Worm (Caenorhabditis elegans) whole organism, L2 larva: ENCODE measurements around the gene tub-1.

ENCODE experiments used
- C34F6.9 ChIP-seq: fragments of 150-350 bp; optimal IDR thresholded peaks from 2 replicates; lab custom pipeline; 2014; ENCODE audit warnings: missing biosample characterization, missing genetic modification characterization
- F13H6.1 ChIP-seq: sonication (generic microtip); optimal IDR thresholded peaks from 2 replicates; lab custom pipeline; 2016; ENCODE audit warnings: missing genetic modification characterization, missing compliant biosample characterization
- R02D3.7 ChIP-seq: fragments of 150-350 bp; optimal IDR thresholded peaks from 2 replicates; lab custom pipeline; 2014; ENCODE audit warnings: missing biosample characterization, missing genetic modification characterization
- Y55F3AM.14 ChIP-seq: fragments of 200-800 bp; sonication (Bioruptor generic); optimal IDR thresholded peaks from 2 replicates; lab custom pipeline; 2018; ENCODE audit warnings: mild to moderate bottlenecking, missing genetic modification characterization, missing compliant biosample characterization
- ZK546.5 ChIP-seq: sonication (generic microtip); optimal IDR thresholded peaks from 2 replicates; lab custom pipeline; 2017; ENCODE audit warnings: missing biosample characterization, missing genetic modification characterization
- ama-1 ChIP-seq: fragments of 150-350 bp; optimal IDR thresholded peaks from 2 replicates; lab custom pipeline; 2018; ENCODE audit warnings: inconsistent platforms
- blmp-1 ChIP-seq: sonication (generic microtip); optimal IDR thresholded peaks from 2 replicates; lab custom pipeline; 2017; ENCODE audit warnings: missing genetic modification characterization, mild to moderate bottlenecking, missing compliant biosample characterization, antibody characterized with exemption, moderate library complexity; ENCODE audit not compliant: insufficient read depth
- ceh-16 ChIP-seq: fragments of 150-350 bp; optimal IDR thresholded peaks from 2 replicates; lab custom pipeline; 2014; ENCODE audit warnings: missing biosample characterization, missing genetic modification characterization
- ceh-82 ChIP-seq: fragments of 150-350 bp; optimal IDR thresholded peaks from 2 replicates; lab custom pipeline; 2014; ENCODE audit warnings: missing biosample characterization, missing genetic modification characterization
- egl-27 ChIP-seq: sonication (generic microtip); optimal IDR thresholded peaks from 3 replicates; lab custom pipeline; 2017; ENCODE audit warnings: missing biosample characterization, missing genetic modification reagents, missing genetic modification characterization
- fos-1 ChIP-seq: fragments of 150-350 bp; optimal IDR thresholded peaks from 2 replicates; lab custom pipeline; 2014; ENCODE audit warnings: missing biosample characterization, missing genetic modification characterization
- gmeb-1 ChIP-seq: fragments of 150-350 bp; optimal IDR thresholded peaks from 2 replicates; lab custom pipeline; 2014; ENCODE audit warnings: missing biosample characterization, missing genetic modification characterization
- lin-11 ChIP-seq: fragments of 150-350 bp; sonication (generic microtip); optimal IDR thresholded peaks from 2 replicates; lab custom pipeline; 2014; ENCODE audit warnings: missing biosample characterization, missing genetic modification characterization, inconsistent platforms, mixed read lengths
- lin-13 ChIP-seq: fragments of 150-350 bp; optimal IDR thresholded peaks from 2 replicates; lab custom pipeline; 2014; ENCODE audit warnings: missing biosample characterization, missing genetic modification reagents, missing genetic modification characterization
- mbf-1 ChIP-seq: sonication (generic microtip); optimal IDR thresholded peaks from 2 replicates; lab custom pipeline; 2017; ENCODE audit warnings: missing biosample characterization, missing genetic modification characterization
- mdl-1 ChIP-seq, 2 experiments: fragments of 150-350 bp in 1 of 2; sonication (generic microtip) in 1 of 2; optimal IDR thresholded peaks; 2 replicates each; lab custom pipeline; 2017; ENCODE audit warnings: missing biosample characterization in 2 of 2, missing genetic modification characterization in 2 of 2
- nhr-10 ChIP-seq: sonication (generic microtip); optimal IDR thresholded peaks from 2 replicates; lab custom pipeline; 2017; ENCODE audit warnings: missing biosample characterization, missing genetic modification characterization
- nhr-11 ChIP-seq: fragments of 150-350 bp; optimal IDR thresholded peaks from 2 replicates; lab custom pipeline; 2014; ENCODE audit warnings: missing biosample characterization, missing genetic modification characterization
- nhr-12 ChIP-seq: fragments of 150-350 bp; optimal IDR thresholded peaks from 2 replicates; lab custom pipeline; 2014; ENCODE audit warnings: missing biosample characterization, missing genetic modification characterization
- nhr-129 ChIP-seq: fragments of 150-350 bp; optimal IDR thresholded peaks from 2 replicates; lab custom pipeline; 2014; ENCODE audit warnings: missing biosample characterization, missing genetic modification characterization
- nhr-23 ChIP-seq: fragments of 150-350 bp; optimal IDR thresholded peaks from 2 replicates; lab custom pipeline; 2014; ENCODE audit warnings: missing biosample characterization, missing genetic modification reagents, missing genetic modification characterization
- nhr-237 ChIP-seq: fragments of 150-350 bp; optimal IDR thresholded peaks from 2 replicates; lab custom pipeline; 2014; ENCODE audit warnings: missing biosample characterization, missing genetic modification characterization
- nhr-25 ChIP-seq: fragments of 150-350 bp; sonication (generic microtip); optimal IDR thresholded peaks from 3 replicates; lab custom pipeline; 2014; ENCODE audit warnings: missing biosample characterization, missing genetic modification characterization
- nhr-6 ChIP-seq: fragments of 150-350 bp; optimal IDR thresholded peaks from 2 replicates; lab custom pipeline; 2014; ENCODE audit warnings: missing biosample characterization, missing genetic modification characterization
- peb-1 ChIP-seq: fragments of 150-350 bp; optimal IDR thresholded peaks from 2 replicates; lab custom pipeline; 2014; ENCODE audit warnings: missing biosample characterization, missing genetic modification characterization
- sem-4 ChIP-seq: fragments of 150-350 bp; optimal IDR thresholded peaks from 2 replicates; lab custom pipeline; 2014; ENCODE audit warnings: missing biosample characterization, missing genetic modification reagents, missing genetic modification characterization
- sma-3 ChIP-seq: sonication (generic microtip); optimal IDR thresholded peaks from 2 replicates; lab custom pipeline; 2016; ENCODE audit warnings: missing genetic modification reagents, missing genetic modification characterization, missing compliant biosample characterization
- sma-9 ChIP-seq, 2 experiments: fragments of 150-350 bp in 1 of 2; sonication (generic microtip) in 1 of 2; optimal IDR thresholded peaks; 2 replicates each; lab custom pipeline; 2014 to 2016; ENCODE audit warnings: missing genetic modification characterization in 2 of 2, mild to moderate bottlenecking in 1 of 2, missing biosample characterization in 1 of 2, missing compliant biosample characterization in 1 of 2, missing genetic modification reagents in 1 of 2, moderate library complexity in 1 of 2
- snpc-4 ChIP-seq: fragments of 150-350 bp; optimal IDR thresholded peaks from 2 replicates; lab custom pipeline; 2014; ENCODE audit warnings: missing biosample characterization, missing genetic modification characterization
- unc-39 ChIP-seq: fragments of 150-350 bp; optimal IDR thresholded peaks from 2 replicates; lab custom pipeline; 2014; ENCODE audit warnings: missing biosample characterization, missing genetic modification characterization
- unc-55 ChIP-seq: fragments of 150-350 bp; sonication (generic microtip); optimal IDR thresholded peaks from 3 replicates; lab custom pipeline; 2014; ENCODE audit warnings: missing biosample characterization, missing genetic modification reagents, missing genetic modification characterization
- unc-62 ChIP-seq: fragments of 150-350 bp; optimal IDR thresholded peaks from 2 replicates; lab custom pipeline; 2014; ENCODE audit warnings: missing biosample characterization, missing genetic modification reagents, missing genetic modification characterization
- ztf-1 ChIP-seq: fragments of 200-800 bp; sonication (Bioruptor generic); conservative IDR thresholded peaks from 2 replicates; pipeline ENCODE4 v1.3.6; 2022; ENCODE audit warnings: missing genetic modification characterization, missing compliant biosample characterization
- ztf-11 ChIP-seq: sonication (generic microtip); optimal IDR thresholded peaks from 2 replicates; lab custom pipeline; 2017; ENCODE audit warnings: missing biosample characterization, missing genetic modification characterization
- ztf-4 ChIP-seq: fragments of 150-350 bp; optimal IDR thresholded peaks from 2 replicates; lab custom pipeline; 2014; ENCODE audit warnings: missing biosample characterization, missing genetic modification characterization

Gene tub-1

ce11 chrII:8177095-8177494, 20.4 kb upstream of the tub-1 start, which contains the start of gene acr-14:
Gene acr-14, minus strand, starts transcription at chrII:8177195.
- no peak for TF ChIP-seq ceh-82 (tag; lab: Kevin White, UChicago)
- TF ChIP-seq unc-62 (GFP tag; lab: Kevin White, UChicago): no peak
- no peak for TF ChIP-seq ceh-16 (tag; lab: Kevin White, UChicago)
- no peak for TF ChIP-seq ama-1 (lab: Kevin White, UChicago)
- no peak for TF ChIP-seq ZK546.5 (tag; lab: Kevin White, UChicago)
- no peak for TF ChIP-seq egl-27 (tag; lab: Kevin White, UChicago)
- TF ChIP-seq C34F6.9 (tag; lab: Kevin White, UChicago): no peak
- TF ChIP-seq nhr-11 (tag; lab: Kevin White, UChicago): no peak
- no peak for TF ChIP-seq peb-1 (tag; lab: Kevin White, UChicago)
- no peak for TF ChIP-seq ztf-4 (tag; lab: Kevin White, UChicago)
- TF ChIP-seq snpc-4 (tag; lab: Kevin White, UChicago): no peak
- no peak for TF ChIP-seq sem-4 (tag; lab: Kevin White, UChicago)

ce11 chrII:8174148-8174547, 17.4 kb upstream of the tub-1 start:
- TF ChIP-seq lin-11 (tag; lab: Kevin White, UChicago): no peak
- TF ChIP-seq unc-62 (GFP tag; lab: Kevin White, UChicago): no peak
- no peak for TF ChIP-seq ceh-82 (tag; lab: Kevin White, UChicago)
- no peak for TF ChIP-seq sma-3
- no peak for TF ChIP-seq blmp-1 (tag; lab: Kevin White, UChicago)
- no peak for TF ChIP-seq C34F6.9 (tag; lab: Kevin White, UChicago)
- TF ChIP-seq unc-39 (tag; lab: Kevin White, UChicago): no peak
- TF ChIP-seq nhr-23 (tag; lab: Kevin White, UChicago): no peak
- TF ChIP-seq nhr-11 (tag; lab: Kevin White, UChicago): no peak
- TF ChIP-seq mbf-1 (tag; lab: Kevin White, UChicago): no peak
- TF ChIP-seq, all 48 proteins: peak for 0

- TF ChIP-seq ceh-16 (tag; lab: Kevin White, UChicago): no peak
- TF ChIP-seq nhr-129: no peak
- TF ChIP-seq mbf-1 (tag; lab: Kevin White, UChicago): no peak
- no peak for TF ChIP-seq nhr-237 (tag; lab: Kevin White, UChicago)
- TF ChIP-seq nhr-6 (tag; lab: Kevin White, UChicago): no peak
- no peak for TF ChIP-seq fos-1 (tag; lab: Kevin White, UChicago)
- no peak for TF ChIP-seq unc-39 (tag; lab: Kevin White, UChicago)
- no peak for TF ChIP-seq Y55F3AM.14 (GFP tag; lab: Kevin White, UChicago)
- no peak for TF ChIP-seq gmeb-1 (tag; lab: Kevin White, UChicago)
- no peak for TF ChIP-seq nhr-10
- no peak for TF ChIP-seq sma-9 (GFP tag; optimal IDR thresholded peaks at IDR 0.05; lab: Kevin White, UChicago)
- no peak for TF ChIP-seq sma-9 (tag; optimal IDR thresholded peaks at IDR 0.05; lab: Kevin White, UChicago)
- no peak for TF ChIP-seq R02D3.7
- TF ChIP-seq F13H6.1 (tag; lab: Kevin White, UChicago): no peak
- no peak for TF ChIP-seq snpc-4 (tag; lab: Kevin White, UChicago)
- TF ChIP-seq ceh-82 (tag; lab: Kevin White, UChicago): no peak
- no peak for TF ChIP-seq ztf-1 (GFP tag; lab: Robert Waterston, UW)
- no peak for TF ChIP-seq unc-55
- TF ChIP-seq mdl-1 (tag; optimal IDR thresholded peaks at IDR 0.05; lab: Kevin White, UChicago): no peak
- TF ChIP-seq, all 48 proteins: peak for 0
These were observed 16.7 kb upstream of the tub-1 start, which contains the start of the genes decr-1.3 and T05C12.1 for ce11 chrII:8173449-8173848. Gene decr-1.3, minus strand, starts transcription at chrII:8173549. Gene T05C12.1, plus strand, starts transcription at chrII:8173680.

- TF ChIP-seq nhr-12 (no peak), lin-13 (GFP tag; lab: Kevin White, UChicago) (no peak), ztf-11 (no peak), nhr-25 (tag; lab: Kevin White, UChicago) (no peak)
These were observed 13.6 kb upstream of the tub-1 start, which contains the start of gene T05C12.11 for ce11 chrII:8170374-8170773. Gene T05C12.11, minus strand, starts transcription at chrII:8170474.
